Worm (Caenorhabditis elegans) whole organism, young adult: Measurements from ENCODE around the gene sul-1.
A peak's percentile ranks its signal among the peaks of the same experiment; 100 is the strongest.

Experiments
- B0261.1 ChIP-seq: sonication (generic microtip); optimal IDR thresholded peaks from 2 replicates; lab custom pipeline; 2016; ENCODE audit warnings: mild to moderate bottlenecking, missing genetic modification characterization, moderate library complexity, missing compliant biosample characterization
- B0336.3 ChIP-seq: fragments of 200-800 bp; sonication (Bioruptor generic); IDR thresholded peaks from 2 replicates; pipeline ENCODE4 v1.3.6; 2022; ENCODE audit warnings: missing genetic modification characterization, missing compliant biosample characterization
- D2030.7 ChIP-seq: fragments of 200-800 bp; sonication (Bioruptor generic); IDR thresholded peaks from 2 replicates; pipeline ENCODE4 v1.3.6; 2022; ENCODE audit warnings: missing genetic modification reagents, missing genetic modification characterization, missing compliant biosample characterization
- F10E7.11 ChIP-seq: sonication (generic microtip); optimal IDR thresholded peaks from 2 replicates; lab custom pipeline; 2017; ENCODE audit warnings: mild to moderate bottlenecking, missing genetic modification characterization, moderate library complexity, missing compliant biosample characterization
- F22D6.2 ChIP-seq: sonication (generic microtip); optimal IDR thresholded peaks from 2 replicates; lab custom pipeline; 2016; ENCODE audit warnings: mild to moderate bottlenecking, missing genetic modification characterization, missing compliant biosample characterization
- F23B12.7 ChIP-seq: sonication (generic microtip); optimal IDR thresholded peaks from 2 replicates; lab custom pipeline; 2017; ENCODE audit warnings: missing genetic modification characterization, mild to moderate bottlenecking, missing compliant biosample characterization, antibody characterized with exemption, moderate library complexity; ENCODE audit not compliant: insufficient read depth
- F49E8.2 ChIP-seq: sonication (generic microtip); optimal IDR thresholded peaks from 3 replicates; lab custom pipeline; 2017; ENCODE audit warnings: missing genetic modification characterization, mild to moderate bottlenecking, missing compliant biosample characterization, antibody characterized with exemption, moderate library complexity; ENCODE audit not compliant: insufficient read depth
- K11D2.4 ChIP-seq: fragments of 200-800 bp; sonication (Bioruptor generic); IDR thresholded peaks from 2 replicates; pipeline ENCODE4 v1.3.6; 2022; ENCODE audit warnings: missing genetic modification reagents, missing genetic modification characterization, missing compliant biosample characterization
- T26A5.8 ChIP-seq: sonication (generic microtip); optimal IDR thresholded peaks from 2 replicates; lab custom pipeline; 2016; ENCODE audit warnings: missing genetic modification characterization, missing compliant biosample characterization
- Y53F4B.3 ChIP-seq: fragments of 200-800 bp; sonication (Bioruptor generic); IDR thresholded peaks from 2 replicates; pipeline ENCODE4 v1.3.6; 2022; ENCODE audit warnings: missing genetic modification reagents, missing genetic modification characterization, missing compliant biosample characterization
- Y53G8AR.9 ChIP-seq: fragments of 200-800 bp; sonication (Bioruptor generic); conservative IDR thresholded peaks from 2 replicates; pipeline ENCODE4 v1.3.6; 2022; ENCODE audit warnings: missing genetic modification reagents, missing genetic modification characterization, missing compliant biosample characterization
- ZK185.1 ChIP-seq: sonication (generic microtip); optimal IDR thresholded peaks from 2 replicates; lab custom pipeline; 2016; ENCODE audit warnings: mild to moderate bottlenecking, missing genetic modification characterization, missing compliant biosample characterization; ENCODE audit not compliant: poor library complexity, severe bottlenecking
- atf-7 ChIP-seq: sonication (generic microtip); optimal IDR thresholded peaks from 2 replicates; lab custom pipeline; 2017; ENCODE audit warnings: mild to moderate bottlenecking, missing genetic modification characterization, missing compliant biosample characterization
- cebp-1 ChIP-seq, 2 experiments: fragments of 200-800 bp in 1 of 2; sonication (Bioruptor generic) in 1 of 2; sonication (generic microtip) in 1 of 2; IDR thresholded peaks in 1 of 2; optimal IDR thresholded peaks in 1 of 2; 2 replicates each; pipeline versions ENCODE4 v1.3.6 to Lab custom; 2017 to 2022; ENCODE audit warnings: missing compliant biosample characterization in 2 of 2, missing genetic modification characterization in 2 of 2, mild to moderate bottlenecking in 1 of 2, missing genetic modification reagents in 1 of 2, moderate library complexity in 1 of 2
- ceh-27 ChIP-seq: fragments of 200-800 bp; sonication (Bioruptor generic); optimal IDR thresholded peaks from 2 replicates; lab custom pipeline; 2018; ENCODE audit warnings: mild to moderate bottlenecking, missing genetic modification characterization, moderate library complexity, missing compliant biosample characterization
- dox-1 ChIP-seq: fragments of 200-800 bp; sonication (Bioruptor generic); IDR thresholded peaks from 2 replicates; pipeline ENCODE4 v1.3.6; 2022; ENCODE audit warnings: missing genetic modification reagents, missing genetic modification characterization, missing compliant biosample characterization
- efl-1 ChIP-seq: fragments of 150-350 bp; optimal IDR thresholded peaks from 2 replicates; lab custom pipeline; 2014; ENCODE audit warnings: missing biosample characterization, missing genetic modification reagents, missing genetic modification characterization
- egl-44 ChIP-seq: fragments of 200-800 bp; sonication (Bioruptor generic); IDR thresholded peaks from 2 replicates; pipeline ENCODE4 v1.3.6; 2022; ENCODE audit warnings: missing genetic modification reagents, missing genetic modification characterization, missing compliant biosample characterization
- ets-4 ChIP-seq: fragments of 200-800 bp; sonication (Bioruptor generic); optimal IDR thresholded peaks from 2 replicates; lab custom pipeline; 2018; ENCODE audit warnings: mild to moderate bottlenecking, missing genetic modification characterization, missing compliant biosample characterization
- hlh-12 ChIP-seq: sonication (generic microtip); optimal IDR thresholded peaks from 2 replicates; lab custom pipeline; 2016; ENCODE audit warnings: missing genetic modification characterization, missing compliant biosample characterization
- let-526 ChIP-seq: fragments of 200-800 bp; sonication (Bioruptor generic); IDR thresholded peaks from 2 replicates; pipeline ENCODE4 v1.3.6; 2022; ENCODE audit warnings: missing genetic modification reagents, missing genetic modification characterization, missing compliant biosample characterization
- let-607 ChIP-seq, 2 experiments: fragments of 200-800 bp in 1 of 2; sonication (Bioruptor generic) in 1 of 2; sonication (generic microtip) in 1 of 2; optimal IDR thresholded peaks; 2 replicates each; lab custom pipeline; 2016 to 2018; ENCODE audit warnings: mild to moderate bottlenecking in 2 of 2, missing compliant biosample characterization in 2 of 2, missing genetic modification characterization in 2 of 2, moderate library complexity in 2 of 2, missing genotype in 1 of 2
- lin-35 ChIP-seq, 3 experiments: fragments of 150-350 bp in 2 of 3; sonication (generic microtip) in 1 of 3; optimal IDR thresholded peaks; 2 replicates each; lab custom pipeline; 2014 to 2018; ENCODE audit warnings: missing biosample characterization in 3 of 3, missing genetic modification characterization in 3 of 3, missing genetic modification reagents in 3 of 3
- madf-10 ChIP-seq: sonication (generic microtip); optimal IDR thresholded peaks from 2 replicates; lab custom pipeline; 2016; ENCODE audit warnings: mild to moderate bottlenecking, missing genetic modification characterization, missing compliant biosample characterization
- madf-6 ChIP-seq: fragments of 200-800 bp; sonication (Bioruptor generic); IDR thresholded peaks from 2 replicates; pipeline ENCODE4 v1.3.6; 2022; ENCODE audit warnings: missing genetic modification reagents, missing genetic modification characterization, missing compliant biosample characterization
- nfyb-1 ChIP-seq: fragments of 200-800 bp; sonication (Bioruptor generic); IDR thresholded peaks from 2 replicates; pipeline ENCODE4 v1.3.6; 2022; ENCODE audit warnings: missing genetic modification reagents, missing genetic modification characterization, missing compliant biosample characterization
- nhr-80 ChIP-seq: sonication (generic microtip); optimal IDR thresholded peaks from 2 replicates; lab custom pipeline; 2016; ENCODE audit warnings: missing genetic modification characterization, missing compliant biosample characterization
- nhr-90 ChIP-seq: sonication (generic microtip); optimal IDR thresholded peaks from 2 replicates; lab custom pipeline; 2016; ENCODE audit warnings: missing genotype, mild to moderate bottlenecking, missing genetic modification characterization, missing compliant biosample characterization
- pbrm-1 ChIP-seq: fragments of 200-800 bp; sonication (Bioruptor generic); IDR thresholded peaks from 2 replicates; pipeline ENCODE4 v1.3.6; 2022; ENCODE audit warnings: missing genetic modification reagents, missing genetic modification characterization, missing compliant biosample characterization
- pha-4 ChIP-seq: fragments of 150-350 bp; sonication (generic microtip); optimal IDR thresholded peaks from 2 replicates; lab custom pipeline; 2014; ENCODE audit warnings: missing biosample characterization, missing genetic modification reagents, missing genetic modification characterization
- tbp1 ChIP-seq: fragments of 200-800 bp; sonication (Bioruptor generic); optimal IDR thresholded peaks from 2 replicates; lab custom pipeline; 2018; ENCODE audit warnings: mild to moderate bottlenecking, missing genetic modification characterization, missing compliant biosample characterization
- tlf-1 ChIP-seq: fragments of 200-800 bp; sonication (Bioruptor generic); optimal IDR thresholded peaks from 2 replicates; lab custom pipeline; 2018; ENCODE audit warnings: mild to moderate bottlenecking, missing genetic modification characterization, missing compliant biosample characterization
- unc-62 ChIP-seq: fragments of 150-350 bp; optimal IDR thresholded peaks from 2 replicates; lab custom pipeline; 2014; ENCODE audit warnings: missing biosample characterization, missing genetic modification reagents, missing genetic modification characterization
- zfh-2 ChIP-seq: fragments of 200-800 bp; sonication (Bioruptor generic); conservative IDR thresholded peaks from 2 replicates; pipeline ENCODE4 v1.3.6; 2022; ENCODE audit warnings: missing genetic modification reagents, missing genetic modification characterization, missing compliant biosample characterization
- ztf-22 ChIP-seq: fragments of 200-800 bp; sonication (Bioruptor generic); optimal IDR thresholded peaks from 2 replicates; lab custom pipeline; 2018; ENCODE audit warnings: mild to moderate bottlenecking, missing genetic modification characterization, moderate library complexity, missing compliant biosample characterization
- ztf-25 ChIP-seq: fragments of 200-800 bp; sonication (Bioruptor generic); IDR thresholded peaks from 2 replicates; pipeline ENCODE4 v1.3.6; 2022; ENCODE audit warnings: missing genetic modification reagents, missing genetic modification characterization, missing compliant biosample characterization
- ztf-28 ChIP-seq: fragments of 200-800 bp; sonication (Bioruptor generic); IDR thresholded peaks from 2 replicates; pipeline ENCODE4 v1.3.6; 2022; ENCODE audit warnings: missing genetic modification reagents, missing genetic modification characterization, missing compliant biosample characterization

Gene sul-1

DNA sequence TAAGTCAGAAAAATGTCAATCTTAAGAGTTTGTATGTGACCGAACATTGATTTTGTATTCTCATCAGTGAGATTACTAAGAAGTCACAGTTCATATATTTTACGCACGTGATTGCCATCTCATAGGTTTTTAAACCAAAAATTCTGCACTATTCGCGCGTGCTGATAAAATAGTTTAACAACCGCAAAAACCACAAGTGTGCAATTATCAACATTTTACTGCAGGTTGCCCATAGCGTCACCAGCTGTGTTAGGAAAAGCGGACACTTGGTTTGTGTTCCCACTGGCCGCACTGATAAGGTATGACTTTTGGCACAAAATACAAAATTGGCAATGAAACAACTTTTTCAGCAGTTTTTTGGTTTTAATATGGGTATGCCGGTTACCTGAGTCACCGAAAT, 19.4 kb upstream of the sul-1 start:
- no peak for TF ChIP-seq ZK185.1
- no peak for TF ChIP-seq D2030.7 (GFP tag; lab: Robert Waterston, UW)
- TF ChIP-seq tlf-1, result peak; percentile 41
- TF ChIP-seq egl-44, result 0 out of 2 replicates have a peak, but pooled peaks have one; percentile 30
- no peak for TF ChIP-seq ztf-25
- peak; percentile 66 for TF ChIP-seq ets-4
- peak; percentile 33 for TF ChIP-seq madf-10
- peak; percentile 88 for TF ChIP-seq ztf-22 (GFP tag; lab: Kevin White, UChicago)
- TF ChIP-seq unc-62 (GFP tag; lab: Kevin White, UChicago), result peak; percentile 31
- no peak for TF ChIP-seq Y53F4B.3 (GFP tag; lab: Robert Waterston, UW)
- no peak for TF ChIP-seq B0261.1
- peak; percentile 54 for TF ChIP-seq tbp1 (GFP tag; lab: Kevin White, UChicago)
- peak; percentile 74 for TF ChIP-seq F22D6.2
- TF ChIP-seq F49E8.2 (tag; lab: Kevin White, UChicago), result no peak
- no peak for TF ChIP-seq T26A5.8
- TF ChIP-seq let-607 (tag; optimal IDR thresholded peaks at IDR 0.05; lab: Kevin White, UChicago), result peak; percentile 36 to 39
- no peak for TF ChIP-seq K11D2.4 (GFP tag; lab: Robert Waterston, UW)
- peak; percentile 70; the same call in 1 of the 2 replicates for TF ChIP-seq B0336.3
- peak; percentile 37 for TF ChIP-seq pha-4 (tag; lab: Kevin White, UChicago)
- no peak for TF ChIP-seq F10E7.11 (tag; lab: Kevin White, UChicago)
- TF ChIP-seq hlh-12 (tag; lab: Kevin White, UChicago), result no peak
- no peak for TF ChIP-seq let-526 (GFP tag; lab: Robert Waterston, UW)
- no peak for TF ChIP-seq Y53G8AR.9 (GFP tag; lab: Robert Waterston, UW)
- no peak for TF ChIP-seq zfh-2 (GFP tag; lab: Robert Waterston, UW)
- TF ChIP-seq efl-1 (GFP tag; lab: Kevin White, UChicago), result no peak
- 0 out of 2 replicates have a peak, but pooled peaks have one; percentile 59 for TF ChIP-seq nfyb-1 (GFP tag; lab: Robert Waterston, UW)
- peak; percentile 48 for TF ChIP-seq nhr-90 (tag; lab: Kevin White, UChicago)
- TF ChIP-seq ceh-27 (GFP tag; lab: Kevin White, UChicago), result no peak
- TF ChIP-seq atf-7 (tag; lab: Kevin White, UChicago), result peak; percentile 93
- TF ChIP-seq nhr-80 (tag; lab: Kevin White, UChicago), result peak; percentile 99

DNA sequence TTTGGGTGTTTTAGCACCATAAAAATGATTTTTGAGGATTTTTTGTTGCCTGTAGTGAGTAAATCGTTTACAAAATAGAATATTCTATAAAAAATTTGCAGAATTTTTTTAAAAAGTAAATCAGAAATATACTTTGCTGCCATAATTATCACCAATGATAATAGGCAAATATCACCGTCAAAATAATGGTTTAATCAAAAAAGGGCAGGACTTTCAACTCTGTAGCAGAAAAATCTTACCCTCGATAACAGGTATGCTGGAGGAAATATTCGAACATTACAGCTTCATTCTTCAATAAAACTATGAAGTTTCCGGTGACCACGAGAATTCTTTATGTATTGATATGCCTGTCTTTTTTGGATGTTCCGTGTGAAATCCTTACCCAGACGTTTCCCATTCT, 18.5 kb upstream of the sul-1 start, which contains the start of gene K09C4.4:
K09C4.4 (plus strand) TSS at position 301 of the 400 bp plus-strand sequence.
- no peak for TF ChIP-seq pbrm-1 (GFP tag; lab: Robert Waterston, UW)
- no peak for TF ChIP-seq tlf-1
- no peak for TF ChIP-seq cebp-1 (GFP tag; IDR thresholded peaks at IDR 0.05; lab: Robert Waterston, UW)
- no peak for TF ChIP-seq cebp-1 (tag; optimal IDR thresholded peaks at IDR 0.05; lab: Kevin White, UChicago)
- TF ChIP-seq dox-1 (GFP tag; lab: Robert Waterston, UW), result no peak
- TF ChIP-seq lin-35 (GFP tag; optimal IDR thresholded peaks at IDR 0.05; lab: Kevin White, UChicago), result no peak
- no peak for TF ChIP-seq B0261.1
- no peak for TF ChIP-seq egl-44
- no peak for TF ChIP-seq F23B12.7 (tag; lab: Kevin White, UChicago)
- TF ChIP-seq D2030.7 (GFP tag; lab: Robert Waterston, UW), result no peak
- no peak for TF ChIP-seq ztf-28
- TF ChIP-seq madf-10, result no peak

DNA sequence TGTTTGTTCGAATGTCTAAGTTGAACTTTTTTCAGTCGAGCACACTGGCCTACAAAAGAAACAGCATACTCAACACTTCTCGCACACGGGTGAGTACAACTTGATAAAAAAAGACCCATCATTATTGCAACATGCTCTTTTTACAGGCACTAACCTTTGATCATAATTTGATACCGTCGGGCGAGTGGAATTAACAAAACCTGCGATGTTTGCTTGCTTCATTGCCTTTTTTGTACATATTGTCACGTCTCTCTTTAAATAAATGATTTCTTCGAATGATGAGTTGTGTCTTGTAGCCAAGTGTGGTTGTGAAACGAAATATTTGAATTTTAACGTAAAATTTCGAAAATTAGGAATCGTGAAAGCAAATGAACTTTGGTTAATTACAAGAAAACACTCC, 14.7 kb upstream of the sul-1 start:
- TF ChIP-seq madf-6 (GFP tag; lab: Robert Waterston, UW) (no peak), K11D2.4 (GFP tag; lab: Robert Waterston, UW) (no peak), nhr-80 (tag; lab: Kevin White, UChicago) (peak; percentile 72)
